Fruit fly (Drosophila melanogaster) whole organism: ENCODE results near the gene CG43116.

Experiments
- CG8478 ChIP-seq: fragments of >200 bp; optimal IDR thresholded peaks from 2 replicates; lab custom pipeline; 2018; ENCODE audit warnings: inconsistent platforms
- Dll ChIP-seq: fragments of >200 bp; optimal IDR thresholded peaks from 2 replicates; lab custom pipeline; 2017
- EcR ChIP-seq, 2 experiments: fragments of >200 bp; optimal IDR thresholded peaks; 2 replicates each; lab custom pipeline; 2017; ENCODE audit warnings: missing biosample characterization in 2 of 2, missing genetic modification characterization in 2 of 2, missing genetic modification reagents in 2 of 2
- psq ChIP-seq: fragments of >200 bp; optimal IDR thresholded peaks from 2 replicates; lab custom pipeline; 2017
- usp ChIP-seq: fragments of >200 bp; optimal IDR thresholded peaks from 2 replicates; lab custom pipeline; 2017; ENCODE audit warnings: missing biosample characterization, missing genetic modification characterization, mixed read lengths

DNA sequence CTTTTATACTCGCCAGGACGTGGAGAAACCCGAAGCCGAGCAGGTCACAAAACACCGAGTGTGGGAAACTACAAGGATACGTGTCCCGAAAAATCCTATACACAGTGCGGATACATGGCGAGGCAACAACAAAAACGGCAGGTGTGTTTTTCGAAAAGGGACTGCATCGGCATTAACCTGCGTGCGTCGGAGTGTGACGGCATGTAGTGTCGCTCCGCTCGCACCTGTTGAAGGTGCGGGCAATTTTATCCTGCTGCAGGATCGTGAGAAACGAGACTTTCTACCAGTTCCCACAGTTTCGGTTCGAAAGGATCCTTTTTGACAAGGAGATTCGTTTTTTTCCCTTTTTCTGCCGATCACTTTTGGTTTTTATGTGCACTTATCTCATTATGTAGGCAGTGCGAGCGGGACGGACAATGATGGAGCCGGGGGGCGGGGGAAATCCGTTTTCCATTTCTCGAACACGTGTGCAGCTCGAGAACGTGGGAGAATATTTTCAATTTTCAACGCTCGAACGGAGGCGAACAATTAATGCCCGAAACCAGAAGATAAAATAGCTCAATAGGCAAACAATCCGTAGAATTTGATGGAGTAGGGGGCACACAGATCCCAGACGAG lies 27.9 kb upstream of the CG43116 start:
- TF ChIP-seq CG8478 (lab: Kevin White, UChicago) (no peak), psq (no peak), usp (GFP tag; lab: Kevin White, UChicago) (no peak), Dll (lab: Kevin White, UChicago) (no peak), EcR (GFP tag; optimal IDR thresholded peaks at IDR 0.05; lab: Kevin White, UChicago) (no peak)
